2 fruit fly cellular contexts compared by ENCODE assay signal in the genomic region with DNA sequence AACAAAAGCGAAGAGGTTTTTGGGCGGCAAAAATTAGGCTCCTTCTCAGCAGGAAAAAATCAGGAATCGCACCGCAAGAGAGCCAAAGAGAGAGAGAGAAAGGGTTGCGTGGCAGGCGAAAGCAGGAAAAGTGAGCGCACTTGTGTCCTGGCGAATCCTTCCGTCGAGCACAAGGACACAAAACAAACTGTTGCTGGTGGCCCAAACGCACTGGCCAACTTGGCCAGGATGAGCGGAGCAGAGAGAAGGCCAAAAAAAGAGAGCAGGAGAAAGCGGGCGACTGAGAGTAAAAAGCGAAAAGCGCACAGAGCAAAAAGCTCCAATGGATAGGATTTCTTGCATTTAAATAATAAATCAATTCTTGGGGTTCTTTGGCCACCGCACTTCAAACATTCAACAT.
TF ChIP-seq lines count a peak whose summit lies in the region.

No protein-coding gene starts in this region.

- no peak for TF ChIP-seq CTCF in whole organism, embryonic (GFP tag; optimal IDR thresholded peaks at IDR 0.05; lab: Kevin White, UChicago)

TF ChIP-seq in whole organism, embryonic, 481 proteins besides CTCF, POLR2A, EP300 and RAD21:
- TF ChIP-seq CG10209 (GFP tag; optimal IDR thresholded peaks at IDR 0.05; lab: Kevin White, UChicago): no peak
- TF ChIP-seq CG7963 (GFP tag; IDR thresholded peaks at IDR 0.05; lab: Robert Waterston, UW; ENCODE audit: partially characterized antibody): no peak
- TF ChIP-seq Trl (optimal IDR thresholded peaks at IDR 0.05; lab: Kevin White, UChicago): peak; percentile 24 to 64
- TF ChIP-seq Trl (GFP tag; optimal IDR thresholded peaks at IDR 0.05; lab: Kevin White, UChicago): no peak
- no peak for TF ChIP-seq CG12391 (tag; optimal IDR thresholded peaks at IDR 0.05; lab: Kevin White, UChicago)
- no peak for TF ChIP-seq Stat92E (GFP tag; optimal IDR thresholded peaks at IDR 0.05; lab: Kevin White, UChicago)
- TF ChIP-seq Ets65A (GFP tag; lab: Kevin White, UChicago): peak; percentile 27
- TF ChIP-seq CG34422 (GFP tag; IDR thresholded peaks at IDR 0.05; lab: Robert Waterston, UW): no peak
- no peak for TF ChIP-seq Mrtf (GFP tag; IDR thresholded peaks at IDR 0.05; lab: Robert Waterston, UW)
- 0 out of 4 replicates have a peak, but pooled peaks have one; percentile 24 for TF ChIP-seq chinmo (GFP tag; IDR thresholded peaks at IDR 0.05; lab: Robert Waterston, UW; ENCODE audit: partially characterized antibody)
- no peak for TF ChIP-seq bab2 (GFP tag; optimal IDR thresholded peaks at IDR 0.05; lab: Kevin White, UChicago)
- TF ChIP-seq CG31441 (GFP tag; IDR thresholded peaks at IDR 0.05; lab: Robert Waterston, UW): no peak
- TF ChIP-seq wor (GFP tag; IDR thresholded peaks at IDR 0.05; lab: Robert Waterston, UW): no peak
- no peak for TF ChIP-seq CG5953 (GFP tag; IDR thresholded peaks at IDR 0.05; lab: Robert Waterston, UW)
- peak; percentile 93 for TF ChIP-seq scrt (GFP tag; optimal IDR thresholded peaks at IDR 0.05; lab: Kevin White, UChicago)
TF ChIP-seq in whole organism, embryonic: peak in this region for 4.

TF ChIP-seq in whole organism, pupa, 21 proteins besides CTCF, POLR2A, EP300 and RAD21:
- TF ChIP-seq CG10348 (GFP tag; IDR thresholded peaks at IDR 0.05; lab: Robert Waterston, UW) (no peak), fd96Ca (GFP tag; IDR thresholded peaks at IDR 0.05; lab: Robert Waterston, UW) (no peak), Pif1B (GFP tag; optimal IDR thresholded peaks at IDR 0.05; lab: Kevin White, UChicago) (no peak), CG12605 (GFP tag; IDR thresholded peaks at IDR 0.05; lab: Robert Waterston, UW) (peak; percentile 49; the same call in 1 of the 2 replicates), CG34367 (tag; optimal IDR thresholded peaks at IDR 0.05; lab: Kevin White, UChicago) (no peak), CG32121 (GFP tag; IDR thresholded peaks at IDR 0.05; lab: Robert Waterston, UW) (no peak), gl (tag; optimal IDR thresholded peaks at IDR 0.05; lab: Kevin White, UChicago) (no peak), rn (GFP tag; IDR thresholded peaks at IDR 0.05; lab: Robert Waterston, UW) (no peak), Pif1A (GFP tag; optimal IDR thresholded peaks at IDR 0.05; lab: Kevin White, UChicago) (no peak)
